Fruit fly (Drosophila melanogaster) whole organism, embryonic: Measurements from ENCODE around the gene CG46459.
A peak's percentile ranks its signal among the peaks of the same experiment; 100 is the strongest.

ENCODE experiments used
- Abd-B ChIP-seq: fragments of 200-800 bp; sonication (Bioruptor generic); optimal IDR thresholded peaks from 2 replicates; lab custom pipeline; 2018; ENCODE audit warnings: missing biosample characterization, mild to moderate bottlenecking, missing genetic modification characterization, moderate library complexity
- CG10267 ChIP-seq: fragments of 200-800 bp; sonication (Bioruptor generic); optimal IDR thresholded peaks from 2 replicates; lab custom pipeline; 2018; ENCODE audit warnings: missing biosample characterization, mild to moderate bottlenecking, missing genetic modification characterization, moderate library complexity
- CG10274 ChIP-seq: fragments of 200-800 bp; sonication (Bioruptor generic); optimal IDR thresholded peaks from 3 replicates; lab custom pipeline; 2017; ENCODE audit warnings: missing biosample characterization, mild to moderate bottlenecking, missing genetic modification characterization
- CG10979 ChIP-seq: fragments of 200-800 bp; sonication (Bioruptor generic); optimal IDR thresholded peaks from 2 replicates; lab custom pipeline; 2018; ENCODE audit warnings: missing biosample characterization, mild to moderate bottlenecking, missing genetic modification characterization, moderate library complexity
- CG11723 ChIP-seq: fragments of 200-800 bp; sonication (Bioruptor generic); optimal IDR thresholded peaks from 2 replicates; lab custom pipeline; 2017; ENCODE audit warnings: missing biosample characterization, mild to moderate bottlenecking, missing genetic modification characterization
- CG12155 ChIP-seq: fragments of 200-800 bp; sonication (Bioruptor generic); optimal IDR thresholded peaks from 3 replicates; lab custom pipeline; 2016; ENCODE audit warnings: missing biosample characterization, missing genetic modification characterization
- CG12769 ChIP-seq: fragments of 200-800 bp; sonication (Bioruptor generic); optimal IDR thresholded peaks from 2 replicates; lab custom pipeline; 2019; ENCODE audit warnings: missing biosample characterization, mild to moderate bottlenecking, missing genetic modification characterization, moderate library complexity
- CG13424 ChIP-seq: fragments of 200-800 bp; sonication (Bioruptor generic); optimal IDR thresholded peaks from 2 replicates; lab custom pipeline; 2019; ENCODE audit warnings: missing biosample characterization, mild to moderate bottlenecking, missing genetic modification characterization, moderate library complexity
- CG17359 ChIP-seq: fragments of 200-800 bp; sonication (Bioruptor generic); optimal IDR thresholded peaks from 3 replicates; lab custom pipeline; 2018; ENCODE audit warnings: missing biosample characterization, mild to moderate bottlenecking, missing genetic modification characterization, moderate library complexity
- CG1832 ChIP-seq: fragments of 200-800 bp; sonication (Bioruptor generic); optimal IDR thresholded peaks from 2 replicates; lab custom pipeline; 2017; ENCODE audit warnings: missing biosample characterization, mild to moderate bottlenecking, missing genetic modification characterization, inconsistent platforms
- CG2889 ChIP-seq: fragments of 200-800 bp; sonication (Bioruptor generic); IDR thresholded peaks from 3 replicates; pipeline ENCODE4 v1.3.6; 2022; ENCODE audit warnings: missing biosample characterization, missing genetic modification characterization
- CG32767 ChIP-seq: fragments of 200-800 bp; sonication (Bioruptor generic); IDR thresholded peaks from 2 replicates; pipeline ENCODE4 v1.3.6; 2022; ENCODE audit warnings: missing biosample characterization, missing genetic modification characterization
- CG3407 ChIP-seq: fragments of 200-800 bp; sonication (Bioruptor generic); optimal IDR thresholded peaks from 2 replicates; lab custom pipeline; 2018; ENCODE audit warnings: missing biosample characterization, mild to moderate bottlenecking, missing genetic modification characterization
- CG34224 ChIP-seq: fragments of 200-800 bp; sonication (Bioruptor generic); IDR thresholded peaks from 3 replicates; pipeline ENCODE4 v1.3.6; 2022; ENCODE audit warnings: missing biosample characterization, missing genetic modification characterization; ENCODE audit not compliant: partially characterized antibody
- CG3838 ChIP-seq: fragments of 200-800 bp; sonication (Bioruptor generic); optimal IDR thresholded peaks from 3 replicates; lab custom pipeline; 2016; ENCODE audit warnings: missing biosample characterization, missing genetic modification characterization
- CG4328 ChIP-seq: fragments of 200-800 bp; sonication (Bioruptor generic); optimal IDR thresholded peaks from 3 replicates; lab custom pipeline; 2017; ENCODE audit warnings: missing biosample characterization, missing genetic modification reagents, missing genetic modification characterization
- CG4424 ChIP-seq: fragments of 200-800 bp; sonication (Bioruptor generic); optimal IDR thresholded peaks from 3 replicates; lab custom pipeline; 2016; ENCODE audit warnings: missing biosample characterization, missing genetic modification characterization
- CG4820 ChIP-seq: fragments of 200-800 bp; sonication (Bioruptor generic); optimal IDR thresholded peaks from 3 replicates; lab custom pipeline; 2016; ENCODE audit warnings: missing biosample characterization, missing genetic modification characterization
- CG7556 ChIP-seq: fragments of 200-800 bp; sonication (Bioruptor generic); optimal IDR thresholded peaks from 2 replicates; lab custom pipeline; 2017; ENCODE audit warnings: missing biosample characterization, mild to moderate bottlenecking, missing genetic modification characterization
- CG9727 ChIP-seq: fragments of 200-800 bp; sonication (Bioruptor generic); optimal IDR thresholded peaks from 3 replicates; lab custom pipeline; 2017; ENCODE audit warnings: missing biosample characterization, mild to moderate bottlenecking, missing genetic modification characterization
- CHES-1-like ChIP-seq: fragments of 200-800 bp; sonication (Bioruptor generic); optimal IDR thresholded peaks from 2 replicates; lab custom pipeline; 2016; ENCODE audit warnings: missing biosample characterization, missing genetic modification characterization
- D19A ChIP-seq: fragments of 200-800 bp; optimal IDR thresholded peaks from 3 replicates; lab custom pipeline; 2019; ENCODE audit warnings: missing biosample characterization, mild to moderate bottlenecking, missing genetic modification characterization, moderate library complexity
- Deaf1 ChIP-seq: fragments of 200-800 bp; optimal IDR thresholded peaks from 3 replicates; lab custom pipeline; 2019; ENCODE audit warnings: missing biosample characterization, mild to moderate bottlenecking, missing genetic modification characterization, moderate library complexity
- Doc3 ChIP-seq: fragments of 200-800 bp; sonication (Bioruptor generic); IDR thresholded peaks from 3 replicates; pipeline ENCODE4 v1.3.6; 2022; ENCODE audit warnings: missing biosample characterization, missing genetic modification characterization; ENCODE audit not compliant: partially characterized antibody
- E2f1 ChIP-seq: fragments of 200-800 bp; sonication (Bioruptor generic); IDR thresholded peaks from 2 replicates; pipeline ENCODE4 v1.3.6; 2022; ENCODE audit warnings: missing biosample characterization, missing genetic modification characterization
- Gsc ChIP-seq: fragments of 200-800 bp; sonication (Bioruptor generic); IDR thresholded peaks from 2 replicates; pipeline ENCODE4 v1.3.6; 2022; ENCODE audit warnings: missing biosample characterization, missing genetic modification characterization
- Hey ChIP-seq: fragments of 200-800 bp; sonication (Bioruptor generic); optimal IDR thresholded peaks from 3 replicates; lab custom pipeline; 2018; ENCODE audit warnings: missing biosample characterization, mild to moderate bottlenecking, missing genetic modification characterization
- NfI ChIP-seq: fragments of 200-800 bp; sonication (Bioruptor generic); optimal IDR thresholded peaks from 3 replicates; lab custom pipeline; 2018; ENCODE audit warnings: missing biosample characterization, mild to moderate bottlenecking, missing genetic modification characterization, moderate library complexity
- Optix ChIP-seq: fragments of 200-800 bp; sonication (Bioruptor generic); IDR thresholded peaks from 3 replicates; pipeline ENCODE4 v1.3.6; 2022; ENCODE audit warnings: missing biosample characterization, missing genetic modification characterization
- Ptx1 ChIP-seq: fragments of 200-800 bp; sonication (Bioruptor generic); IDR thresholded peaks from 2 replicates; pipeline ENCODE4 v1.3.6; 2022; ENCODE audit warnings: missing biosample characterization, missing genetic modification characterization
- Scr ChIP-seq: fragments of 200-800 bp; sonication (Bioruptor generic); IDR thresholded peaks from 2 replicates; pipeline ENCODE4 v1.3.6; 2022; ENCODE audit warnings: missing biosample characterization, missing genetic modification characterization; ENCODE audit not compliant: partially characterized antibody
- Trl ChIP-seq, 3 experiments: fragments of >200 bp in 2 of 3; fragments of 200-800 bp in 1 of 3; sonication (Bioruptor generic) in 1 of 3; optimal IDR thresholded peaks; 2 replicates in 1 of 3; 3 replicates in 2 of 3; lab custom pipeline; 2016 to 2017; ENCODE audit warnings: missing biosample characterization in 1 of 3, missing genetic modification characterization in 1 of 3
- bcd ChIP-seq: fragments of 200-800 bp; sonication (Bioruptor generic); optimal IDR thresholded peaks from 2 replicates; lab custom pipeline; 2017; ENCODE audit warnings: missing biosample characterization, mild to moderate bottlenecking, missing genetic modification characterization
- chif ChIP-seq, 2 experiments: fragments of 200-800 bp; sonication (Bioruptor generic); optimal IDR thresholded peaks; 3 replicates each; lab custom pipeline; 2016; ENCODE audit warnings: missing biosample characterization in 2 of 2, missing genetic modification characterization in 2 of 2
- dan ChIP-seq: fragments of 200-800 bp; sonication (Bioruptor generic); IDR thresholded peaks from 2 replicates; pipeline ENCODE4 v1.3.6; 2022; ENCODE audit warnings: missing biosample characterization, missing genetic modification characterization
- dm ChIP-seq: fragments of 200-800 bp; sonication (Bioruptor generic); optimal IDR thresholded peaks from 3 replicates; lab custom pipeline; 2016; ENCODE audit warnings: missing biosample characterization, missing genetic modification characterization
- fd96Cb ChIP-seq: fragments of 200-800 bp; sonication (Bioruptor generic); optimal IDR thresholded peaks from 2 replicates; lab custom pipeline; 2018; ENCODE audit warnings: missing biosample characterization, mild to moderate bottlenecking, missing genetic modification characterization, moderate library complexity
- hbn ChIP-seq: fragments of 200-800 bp; sonication (Bioruptor generic); IDR thresholded peaks from 2 replicates; pipeline ENCODE4 v1.3.6; 2022; ENCODE audit warnings: missing biosample characterization, missing genetic modification characterization; ENCODE audit not compliant: partially characterized antibody
- jing ChIP-seq: fragments of 200-800 bp; sonication (Bioruptor generic); optimal IDR thresholded peaks from 2 replicates; lab custom pipeline; 2018; ENCODE audit warnings: missing biosample characterization, mild to moderate bottlenecking, missing genetic modification characterization
- lab ChIP-seq: fragments of 200-800 bp; sonication (Bioruptor generic); optimal IDR thresholded peaks from 3 replicates; lab custom pipeline; 2017; ENCODE audit warnings: missing biosample characterization, missing genetic modification characterization, mild to moderate bottlenecking, moderate library complexity, missing genetic modification reagents
- maf-S ChIP-seq: fragments of 200-800 bp; sonication (Bioruptor generic); optimal IDR thresholded peaks from 2 replicates; lab custom pipeline; 2016; ENCODE audit warnings: missing biosample characterization, missing genetic modification characterization
- mirr ChIP-seq: fragments of 200-800 bp; sonication (Bioruptor generic); optimal IDR thresholded peaks from 3 replicates; lab custom pipeline; 2018; ENCODE audit warnings: missing biosample characterization, mild to moderate bottlenecking, missing genetic modification characterization
- pzg ChIP-seq: fragments of 200-800 bp; sonication (Bioruptor generic); optimal IDR thresholded peaks from 3 replicates; lab custom pipeline; 2018; ENCODE audit warnings: missing biosample characterization, mild to moderate bottlenecking, missing genetic modification characterization, moderate library complexity
- sim ChIP-seq: fragments of 200-800 bp; sonication (Bioruptor generic); IDR thresholded peaks from 2 replicates; pipeline ENCODE4 v1.3.6; 2022; ENCODE audit warnings: missing biosample characterization, missing genetic modification characterization
- so ChIP-seq: fragments of 200-800 bp; sonication (Bioruptor generic); IDR thresholded peaks from 3 replicates; pipeline ENCODE4 v1.3.6; 2022; ENCODE audit warnings: missing biosample characterization, missing genetic modification characterization
- sqz ChIP-seq: fragments of 200-800 bp; sonication (Bioruptor generic); optimal IDR thresholded peaks from 3 replicates; lab custom pipeline; 2018; ENCODE audit warnings: missing biosample characterization, mild to moderate bottlenecking, missing genetic modification characterization
- stwl ChIP-seq: fragments of 200-800 bp; sonication (Bioruptor generic); optimal IDR thresholded peaks from 3 replicates; lab custom pipeline; 2018; ENCODE audit warnings: missing biosample characterization, mild to moderate bottlenecking, missing genetic modification characterization, moderate library complexity
- tx ChIP-seq: fragments of 200-800 bp; sonication (Bioruptor generic); optimal IDR thresholded peaks from 2 replicates; lab custom pipeline; 2016; ENCODE audit warnings: missing biosample characterization, missing genetic modification characterization
- zen2 ChIP-seq: fragments of 200-800 bp; sonication (Bioruptor generic); IDR thresholded peaks from 3 replicates; pipeline ENCODE4 v1.3.6; 2022; ENCODE audit warnings: missing biosample characterization, missing genetic modification characterization; ENCODE audit not compliant: partially characterized antibody

The CG46459 gene

DNA sequence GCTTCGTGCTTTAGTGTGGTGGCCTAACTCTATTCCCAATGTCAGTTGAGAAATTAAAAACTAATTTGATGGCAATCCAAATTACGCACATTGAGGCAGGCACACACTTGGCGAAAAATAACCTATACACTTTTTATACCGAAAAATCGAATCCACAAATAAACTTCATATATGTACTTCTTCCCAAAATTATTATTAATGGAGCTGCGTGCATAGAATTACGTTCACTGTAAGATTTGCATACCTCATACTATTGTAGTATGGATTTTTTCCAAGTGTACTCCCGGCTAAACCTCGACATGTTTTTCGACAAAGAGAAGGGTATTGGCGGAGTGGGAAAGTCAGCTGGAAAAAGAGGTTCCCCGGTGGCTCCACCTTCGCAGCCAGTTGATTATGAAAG lies 12.2 kb upstream of the CG46459 start (continued):
- TF ChIP-seq CG1832 (no peak), CG10979 (peak; percentile 56), lab (peak; percentile 81), tx (GFP tag; lab: Kevin White, UChicago) (peak; percentile 32), Gsc (GFP tag; lab: Robert Waterston, UW) (0 out of 2 replicates have a peak, but pooled peaks have one; percentile 37), dan (no peak), so (peak; percentile 62; the same call in 1 of the 3 replicates), CG4328 (GFP tag; lab: Kevin White, UChicago) (no peak), CG13424 (tag; lab: Kevin White, UChicago) (peak; percentile 69), NfI (GFP tag; lab: Kevin White, UChicago) (peak; percentile 45), stwl (tag; lab: Kevin White, UChicago) (no peak), CG9727 (GFP tag; lab: Kevin White, UChicago) (peak; percentile 30), sqz (GFP tag; lab: Kevin White, UChicago) (no peak), CG17359 (tag; lab: Kevin White, UChicago) (peak; percentile 88), E2f1 (peak; percentile 54; the same call in 1 of the 2 replicates), Abd-B (GFP tag; lab: Kevin White, UChicago) (peak; percentile 70), Doc3 (GFP tag; lab: Robert Waterston, UW) (no peak), maf-S (no peak), CG12155 (GFP tag; lab: Kevin White, UChicago) (peak; percentile 3), CG12769 (tag; lab: Kevin White, UChicago) (peak; percentile 62), fd96Cb (peak; percentile 53), CG4424 (peak; percentile 65), Optix (GFP tag; lab: Robert Waterston, UW) (peak; percentile 49; the same call in 1 of the 3 replicates), bcd (peak; percentile 69), dm (no peak), CG7556 (GFP tag; lab: Kevin White, UChicago) (peak; percentile 56), CG10274 (GFP tag; lab: Kevin White, UChicago) (peak; percentile 56), CG32767 (GFP tag; lab: Robert Waterston, UW) (peak; percentile 71; the same call in 1 of the 2 replicates), jing (GFP tag; lab: Kevin White, UChicago) (peak; percentile 50), CG4820 (GFP tag; lab: Kevin White, UChicago) (peak; percentile 63), zen2 (GFP tag; lab: Robert Waterston, UW) (no peak), CG3838 (GFP tag; lab: Kevin White, UChicago) (no peak), Hey (tag; lab: Kevin White, UChicago) (no peak), mirr (GFP tag; lab: Kevin White, UChicago) (no peak), Deaf1 (tag; lab: Kevin White, UChicago) (peak; percentile 4), Scr (GFP tag; lab: Robert Waterston, UW) (no peak), CG11723 (GFP tag; lab: Kevin White, UChicago) (peak; percentile 34), D19A (peak; percentile 77), CG3407 (peak; percentile 34), chif (GFP tag; optimal IDR thresholded peaks at IDR 0.05; lab: Kevin White, UChicago) (peak; percentile 59 to 70), hbn (GFP tag; lab: Robert Waterston, UW) (no peak), Trl (optimal IDR thresholded peaks at IDR 0.05; lab: Kevin White, UChicago) (no peak), Trl (GFP tag; optimal IDR thresholded peaks at IDR 0.05; lab: Kevin White, UChicago) (peak; percentile 61), CG34224 (no peak), Ptx1 (GFP tag; lab: Robert Waterston, UW) (peak; percentile 83), sim (no peak), CHES-1-like (GFP tag; lab: Kevin White, UChicago) (peak; percentile 15), CG2889 (GFP tag; lab: Robert Waterston, UW) (0 out of 3 replicates have a peak, but pooled peaks have one; percentile 14), pzg (GFP tag; lab: Kevin White, UChicago) (no peak), CG10267 (tag; lab: Kevin White, UChicago) (peak; percentile 49)
